Worm (Caenorhabditis elegans) whole organism, late embryonic: ENCODE results near the gene C08B6.5.

Experiments
- C08G9.2 ChIP-seq: sonication (generic microtip); optimal IDR thresholded peaks from 2 replicates; lab custom pipeline; 2016; ENCODE audit warnings: mild to moderate bottlenecking, missing genetic modification characterization, moderate library complexity, missing compliant biosample characterization
- C38D4.7 ChIP-seq: fragments of 200-800 bp; sonication (Bioruptor generic); optimal IDR thresholded peaks from 2 replicates; lab custom pipeline; 2018; ENCODE audit warnings: mild to moderate bottlenecking, missing genetic modification characterization, moderate library complexity, missing compliant biosample characterization
- K02D7.2 ChIP-seq: sonication (generic microtip); optimal IDR thresholded peaks from 2 replicates; lab custom pipeline; 2017; ENCODE audit warnings: mild to moderate bottlenecking, missing genetic modification characterization, missing compliant biosample characterization
- K09A11.1 ChIP-seq: sonication (generic microtip); optimal IDR thresholded peaks from 2 replicates; lab custom pipeline; 2017; ENCODE audit warnings: antibody characterized with exemption, mild to moderate bottlenecking, missing genetic modification characterization, missing compliant biosample characterization; ENCODE audit not compliant: insufficient read depth
- T23F11.4 ChIP-seq: fragments of 200-800 bp; sonication (Bioruptor generic); optimal IDR thresholded peaks from 2 replicates; lab custom pipeline; 2018; ENCODE audit warnings: mild to moderate bottlenecking, missing genetic modification characterization, missing compliant biosample characterization
- Y22D7AL.16 ChIP-seq: sonication (generic microtip); optimal IDR thresholded peaks from 2 replicates; lab custom pipeline; 2016; ENCODE audit warnings: missing genetic modification characterization, missing compliant biosample characterization
- ahr-1 ChIP-seq: sonication (generic microtip); optimal IDR thresholded peaks from 2 replicates; lab custom pipeline; 2016; ENCODE audit warnings: missing genetic modification characterization, missing compliant biosample characterization
- ceh-14 ChIP-seq: sonication (generic microtip); optimal IDR thresholded peaks from 2 replicates; lab custom pipeline; 2016; ENCODE audit warnings: missing genotype, missing genetic modification characterization, missing compliant biosample characterization
- ceh-19 ChIP-seq: fragments of 200-800 bp; sonication (Bioruptor generic); optimal IDR thresholded peaks from 2 replicates; lab custom pipeline; 2018; ENCODE audit warnings: mild to moderate bottlenecking, missing genetic modification characterization, missing compliant biosample characterization
- ceh-22 ChIP-seq: sonication (generic microtip); optimal IDR thresholded peaks from 2 replicates; lab custom pipeline; 2017; ENCODE audit warnings: missing biosample characterization, missing genetic modification characterization
- ceh-45 ChIP-seq: fragments of 200-800 bp; sonication (Bioruptor generic); IDR thresholded peaks from 2 replicates; pipeline ENCODE4 v1.3.6; 2022; ENCODE audit warnings: missing genetic modification reagents, missing genetic modification characterization, missing compliant biosample characterization
- ceh-6 ChIP-seq: fragments of 200-800 bp; sonication (Bioruptor generic); optimal IDR thresholded peaks from 2 replicates; lab custom pipeline; 2018; ENCODE audit warnings: mild to moderate bottlenecking, missing genetic modification characterization, missing compliant biosample characterization
- dmd-4 ChIP-seq: sonication (generic microtip); optimal IDR thresholded peaks from 2 replicates; lab custom pipeline; 2016; ENCODE audit warnings: borderline replicate concordance, missing genetic modification characterization, missing compliant biosample characterization
- elt-4 ChIP-seq: sonication (generic microtip); optimal IDR thresholded peaks from 2 replicates; lab custom pipeline; 2016; ENCODE audit warnings: missing genetic modification characterization, missing compliant biosample characterization
- ets-4 ChIP-seq: sonication (generic microtip); optimal IDR thresholded peaks from 2 replicates; lab custom pipeline; 2016; ENCODE audit warnings: missing genetic modification characterization, missing compliant biosample characterization
- gmeb-2 ChIP-seq: sonication (generic microtip); optimal IDR thresholded peaks from 2 replicates; lab custom pipeline; 2016; ENCODE audit warnings: missing genetic modification characterization, inconsistent platforms, missing compliant biosample characterization
- hlh-30 ChIP-seq: sonication (generic microtip); optimal IDR thresholded peaks from 2 replicates; lab custom pipeline; 2017; ENCODE audit warnings: antibody characterized with exemption, missing genetic modification characterization, missing compliant biosample characterization; ENCODE audit not compliant: insufficient read depth
- hlh-8 ChIP-seq: sonication (generic microtip); optimal IDR thresholded peaks from 2 replicates; lab custom pipeline; 2016; ENCODE audit warnings: missing genotype, missing genetic modification characterization, missing compliant biosample characterization
- lim-6 ChIP-seq: sonication (generic microtip); optimal IDR thresholded peaks from 2 replicates; lab custom pipeline; 2016; ENCODE audit warnings: missing genetic modification characterization, missing compliant biosample characterization
- mec-3 ChIP-seq: sonication (generic microtip); optimal IDR thresholded peaks from 2 replicates; lab custom pipeline; 2016; ENCODE audit warnings: borderline replicate concordance, missing genetic modification characterization, missing compliant biosample characterization
- nhr-11 ChIP-seq: fragments of 150-350 bp; optimal IDR thresholded peaks from 2 replicates; lab custom pipeline; 2014; ENCODE audit warnings: missing biosample characterization, missing genetic modification characterization
- nhr-232 ChIP-seq: sonication (generic microtip); optimal IDR thresholded peaks from 2 replicates; lab custom pipeline; 2016; ENCODE audit warnings: missing genetic modification characterization, missing compliant biosample characterization
- pag-3 ChIP-seq: sonication (generic microtip); optimal IDR thresholded peaks from 2 replicates; lab custom pipeline; 2016; ENCODE audit warnings: missing compliant biosample characterization, missing genetic modification characterization, borderline replicate concordance
- pha-2 ChIP-seq: sonication (generic microtip); optimal IDR thresholded peaks from 2 replicates; lab custom pipeline; 2017; ENCODE audit warnings: mild to moderate bottlenecking, missing genetic modification characterization, missing compliant biosample characterization
- pha-4 ChIP-seq: fragments of 150-350 bp; optimal IDR thresholded peaks from 2 replicates; lab custom pipeline; 2018; ENCODE audit warnings: missing biosample characterization, missing genetic modification reagents, missing genetic modification characterization
- pqm-1 ChIP-seq: sonication (generic microtip); optimal IDR thresholded peaks from 2 replicates; lab custom pipeline; 2016; ENCODE audit warnings: missing genetic modification characterization, missing compliant biosample characterization
- pros-1 ChIP-seq: fragments of 150-350 bp; optimal IDR thresholded peaks from 2 replicates; lab custom pipeline; 2014; ENCODE audit warnings: missing biosample characterization, missing genetic modification reagents, missing genetic modification characterization
- ref-2 ChIP-seq: sonication (generic microtip); optimal IDR thresholded peaks from 2 replicates; lab custom pipeline; 2016; ENCODE audit warnings: missing genetic modification characterization, missing compliant biosample characterization
- rnt-1 ChIP-seq: sonication (generic microtip); optimal IDR thresholded peaks from 2 replicates; lab custom pipeline; 2016; ENCODE audit warnings: missing genetic modification characterization, missing compliant biosample characterization
- sdc-2 ChIP-seq: sonication (generic microtip); optimal IDR thresholded peaks from 2 replicates; lab custom pipeline; 2016; ENCODE audit warnings: missing genotype, missing genetic modification characterization, missing compliant biosample characterization
- sox-4 ChIP-seq: sonication (generic microtip); optimal IDR thresholded peaks from 2 replicates; lab custom pipeline; 2017; ENCODE audit warnings: mild to moderate bottlenecking, missing genetic modification characterization, inconsistent platforms, missing compliant biosample characterization
- syd-9 ChIP-seq: sonication (generic microtip); optimal IDR thresholded peaks from 2 replicates; lab custom pipeline; 2016; ENCODE audit warnings: mild to moderate bottlenecking, missing genetic modification characterization, moderate library complexity, missing compliant biosample characterization
- tbx-2 ChIP-seq: sonication (generic microtip); optimal IDR thresholded peaks from 2 replicates; lab custom pipeline; 2016; ENCODE audit warnings: missing genetic modification characterization, missing compliant biosample characterization
- tbx-7 ChIP-seq: sonication (generic microtip); optimal IDR thresholded peaks from 2 replicates; lab custom pipeline; 2016; ENCODE audit warnings: missing genotype, missing genetic modification characterization, missing compliant biosample characterization
- ttx-3 ChIP-seq: sonication (generic microtip); optimal IDR thresholded peaks from 2 replicates; lab custom pipeline; 2016; ENCODE audit warnings: missing genetic modification reagents, missing genetic modification characterization, missing compliant biosample characterization
- unc-3 ChIP-seq, 2 experiments: fragments of 200-800 bp in 1 of 2; sonication (Bioruptor generic) in 1 of 2; sonication (generic microtip) in 1 of 2; conservative IDR thresholded peaks in 1 of 2; optimal IDR thresholded peaks in 1 of 2; 2 replicates each; pipeline versions ENCODE4 v1.3.6 to Lab custom; 2016 to 2022; ENCODE audit warnings: missing compliant biosample characterization in 2 of 2, missing genetic modification characterization in 2 of 2, missing genetic modification reagents in 1 of 2
- unc-55 ChIP-seq: sonication (generic microtip); optimal IDR thresholded peaks from 2 replicates; lab custom pipeline; 2017; ENCODE audit warnings: missing biosample characterization, missing genetic modification reagents, missing genetic modification characterization
- unc-86 ChIP-seq: sonication (generic microtip); optimal IDR thresholded peaks from 2 replicates; lab custom pipeline; 2016; ENCODE audit warnings: missing genetic modification characterization, missing compliant biosample characterization
- ztf-16 ChIP-seq: sonication (generic microtip); optimal IDR thresholded peaks from 2 replicates; lab custom pipeline; 2017; ENCODE audit warnings: missing genetic modification characterization, missing compliant biosample characterization

C08B6.5 gene

ce11 chrV:10149728-10150127, 32.2 kb downstream of the C08B6.5 start, which contains the start of gene srsx-27:
srsx-27 (plus strand) TSS chrV:10150028.
- TF ChIP-seq dmd-4 (no peak), ceh-19 (GFP tag; lab: Kevin White, UChicago) (no peak), rnt-1 (tag; lab: Kevin White, UChicago) (no peak), nhr-232 (no peak), ets-4 (no peak), hlh-8 (tag; lab: Kevin White, UChicago) (no peak), unc-55 (GFP tag; lab: Kevin White, UChicago) (no peak), C38D4.7 (no peak), T23F11.4 (GFP tag; lab: Kevin White, UChicago) (no peak), unc-86 (tag; lab: Kevin White, UChicago) (no peak), elt-4 (tag; lab: Kevin White, UChicago) (no peak), unc-3 (GFP tag; conservative IDR thresholded peaks at IDR 0.05; lab: Robert Waterston, UW) (no peak), unc-3 (tag; optimal IDR thresholded peaks at IDR 0.05; lab: Kevin White, UChicago) (no peak)

ce11 chrV:10152278-10152677, 34.7 kb downstream of the C08B6.5 start, which contains the start of gene srsx-28:
srsx-28 (plus strand) TSS chrV:10152578.
- no peak for TF ChIP-seq ttx-3 (tag; lab: Kevin White, UChicago)
- no peak for TF ChIP-seq ceh-45 (GFP tag; lab: Robert Waterston, UW)
- no peak for TF ChIP-seq ref-2 (tag; lab: Kevin White, UChicago)
- no peak for TF ChIP-seq lim-6 (tag; lab: Kevin White, UChicago)
- no peak for TF ChIP-seq syd-9 (tag; lab: Kevin White, UChicago)
- TF ChIP-seq, all 69 proteins: peak for 0

ce11 chrV:10153076-10153475, 35.5 kb downstream of the C08B6.5 start:
- TF ChIP-seq unc-3 (GFP tag; conservative IDR thresholded peaks at IDR 0.05; lab: Robert Waterston, UW) = no peak
- no peak for TF ChIP-seq unc-3 (tag; optimal IDR thresholded peaks at IDR 0.05; lab: Kevin White, UChicago)
- TF ChIP-seq pros-1 (tag; lab: Kevin White, UChicago) = no peak
- no peak for TF ChIP-seq pqm-1
- no peak for TF ChIP-seq sox-4 (tag; lab: Kevin White, UChicago)
- no peak for TF ChIP-seq hlh-30 (tag; lab: Kevin White, UChicago)
- no peak for TF ChIP-seq C38D4.7
- no peak for TF ChIP-seq pha-4
- no peak for TF ChIP-seq ztf-16
- no peak for TF ChIP-seq C08G9.2 (tag; lab: Kevin White, UChicago)
- TF ChIP-seq tbx-7 = no peak
- TF ChIP-seq K02D7.2 (tag; lab: Kevin White, UChicago) = no peak
- no peak for TF ChIP-seq syd-9 (tag; lab: Kevin White, UChicago)
- no peak for TF ChIP-seq ceh-14 (tag; lab: Kevin White, UChicago)
- TF ChIP-seq T23F11.4 (GFP tag; lab: Kevin White, UChicago) = no peak
- no peak for TF ChIP-seq gmeb-2 (tag; lab: Kevin White, UChicago)
- no peak for TF ChIP-seq dmd-4
- TF ChIP-seq lim-6 (tag; lab: Kevin White, UChicago) = no peak

ce11 chrV:10154698-10155097, 37.1 kb downstream of the C08B6.5 start, which contains the start of gene srsx-29:
srsx-29 (plus strand) TSS chrV:10154998.
- TF ChIP-seq ceh-6 (GFP tag; lab: Kevin White, UChicago) (no peak), pha-4 (no peak), sdc-2 (tag; lab: Kevin White, UChicago) (no peak), tbx-2 (no peak), unc-86 (tag; lab: Kevin White, UChicago) (no peak), ceh-19 (GFP tag; lab: Kevin White, UChicago) (no peak), pha-2 (tag; lab: Kevin White, UChicago) (no peak), pag-3 (tag; lab: Kevin White, UChicago) (no peak), nhr-11 (tag; lab: Kevin White, UChicago) (no peak), hlh-30 (tag; lab: Kevin White, UChicago) (no peak), mec-3 (tag; lab: Kevin White, UChicago) (no peak), K09A11.1 (tag; lab: Kevin White, UChicago) (no peak), ceh-14 (tag; lab: Kevin White, UChicago) (no peak), gmeb-2 (tag; lab: Kevin White, UChicago) (no peak), tbx-7 (no peak), ahr-1 (tag; lab: Kevin White, UChicago) (no peak), ceh-22 (no peak), Y22D7AL.16 (tag; lab: Kevin White, UChicago) (no peak)
